Worm (Caenorhabditis elegans): ENCODE data around the gene T08D2.4.
"Not testable (repeated sequence)": the region's sequence is repeated elsewhere in the genome, so short reads cannot be mapped to it uniquely, and the experiment has no call there.

T08D2.4 gene

DNA sequence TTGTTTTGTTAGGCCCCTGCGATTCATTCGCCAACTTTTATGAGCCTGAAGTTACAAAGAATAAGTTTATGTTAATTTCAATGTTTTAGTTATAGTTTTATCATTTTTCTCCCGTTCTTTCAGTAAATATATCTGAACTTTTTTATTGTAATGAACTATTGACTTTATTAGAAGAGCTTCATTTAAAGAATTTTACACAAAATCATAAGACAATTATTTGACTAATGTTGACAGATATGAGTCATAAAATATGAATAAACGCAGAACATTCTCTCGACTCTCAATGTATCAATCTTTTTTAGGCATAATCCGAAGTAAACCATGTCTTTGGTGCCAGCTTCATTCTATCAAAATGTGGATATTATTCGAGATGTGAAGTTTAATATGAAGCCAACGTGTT is at the start of gene T08D2.4, which contains the start of gene T08D2.5:
Gene T08D2.4, plus strand, starts transcription at position 322 of the 400 bp plus-strand sequence.
Gene T08D2.5, plus strand, starts transcription at position 301 of the 400 bp plus-strand sequence.
- no peak for TF ChIP-seq ref-1 (GFP tag; conservative IDR thresholded peaks at IDR 0.05)

DNA sequence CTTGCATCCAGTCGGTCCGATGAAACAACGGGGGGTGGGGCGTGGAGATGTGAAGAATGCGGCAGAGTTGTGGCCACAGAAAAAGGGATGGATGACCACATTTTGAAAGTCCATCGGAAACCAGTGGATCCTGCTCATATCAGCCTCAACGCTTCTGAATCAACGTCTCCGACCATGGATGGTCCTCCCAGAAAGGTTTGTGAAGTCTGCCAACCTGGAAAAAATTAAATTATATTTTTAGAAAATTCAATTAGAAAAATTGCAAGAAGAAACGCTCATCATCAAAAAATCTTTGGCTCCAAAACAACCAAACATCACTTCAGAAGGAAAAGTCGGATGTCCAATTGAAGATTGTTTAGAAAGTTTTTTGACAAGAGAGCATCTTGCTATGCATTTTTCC is 36.0 kb upstream of the T08D2.4 start, which contains the start of gene Y73B3A.8:
Gene Y73B3A.8, minus strand, starts transcription at position 101 of the 400 bp plus-strand sequence.
- TF ChIP-seq flt-1 (GFP tag; IDR thresholded peaks at IDR 0.05) = no peak
- no peak for TF ChIP-seq klf-2 (GFP tag; conservative IDR thresholded peaks at IDR 0.05)
- TF ChIP-seq T22C8.4 (GFP tag; IDR thresholded peaks at IDR 0.05) = no peak
- TF ChIP-seq ztf-29 (GFP tag; IDR thresholded peaks at IDR 0.05) = no peak
- TF ChIP-seq tab-1 (GFP tag; IDR thresholded peaks at IDR 0.05) = no peak
- no peak for TF ChIP-seq cog-1 (tag; optimal IDR thresholded peaks at IDR 0.05)
- no peak for TF ChIP-seq med-1 (GFP tag; optimal IDR thresholded peaks at IDR 0.05; ENCODE audit: insufficient read depth)
- TF ChIP-seq ztf-23 (GFP tag; IDR thresholded peaks at IDR 0.05) = no peak
- no peak for TF ChIP-seq ref-1 (GFP tag; conservative IDR thresholded peaks at IDR 0.05)

DNA sequence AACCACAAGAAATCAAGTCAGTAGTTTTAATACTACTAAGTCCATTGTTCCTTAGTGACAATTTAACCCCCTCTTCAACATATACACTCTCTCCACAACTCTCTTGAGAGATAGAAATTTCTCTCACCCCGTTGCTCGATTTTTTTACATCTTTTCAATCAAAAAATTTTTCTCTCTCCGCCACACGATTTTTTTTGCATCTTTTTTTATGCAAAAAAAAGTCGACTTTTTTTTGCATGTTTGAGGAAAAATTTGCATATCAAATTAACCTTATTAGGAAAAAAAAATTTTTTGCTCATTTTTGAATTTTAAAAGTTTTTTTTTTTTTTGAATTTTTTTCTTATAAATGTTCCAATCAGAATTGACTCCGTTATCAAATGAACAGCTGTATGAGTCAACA is 30.4 kb upstream of the T08D2.4 start:
- TF ChIP-seq T22C8.4 (GFP tag; IDR thresholded peaks at IDR 0.05) = no peak
- no peak for TF ChIP-seq tab-1 (GFP tag; IDR thresholded peaks at IDR 0.05)
- TF ChIP-seq med-1 (GFP tag; optimal IDR thresholded peaks at IDR 0.05; ENCODE audit: insufficient read depth) = no peak
- no peak for TF ChIP-seq ref-1 (GFP tag; conservative IDR thresholded peaks at IDR 0.05)
- no peak for TF ChIP-seq cog-1 (tag; optimal IDR thresholded peaks at IDR 0.05)
- TF ChIP-seq flt-1 (GFP tag; IDR thresholded peaks at IDR 0.05) = no peak
- no peak for TF ChIP-seq ztf-29 (GFP tag; IDR thresholded peaks at IDR 0.05)
- no peak for TF ChIP-seq ztf-23 (GFP tag; IDR thresholded peaks at IDR 0.05)
- no peak for TF ChIP-seq klf-2 (GFP tag; conservative IDR thresholded peaks at IDR 0.05)

DNA sequence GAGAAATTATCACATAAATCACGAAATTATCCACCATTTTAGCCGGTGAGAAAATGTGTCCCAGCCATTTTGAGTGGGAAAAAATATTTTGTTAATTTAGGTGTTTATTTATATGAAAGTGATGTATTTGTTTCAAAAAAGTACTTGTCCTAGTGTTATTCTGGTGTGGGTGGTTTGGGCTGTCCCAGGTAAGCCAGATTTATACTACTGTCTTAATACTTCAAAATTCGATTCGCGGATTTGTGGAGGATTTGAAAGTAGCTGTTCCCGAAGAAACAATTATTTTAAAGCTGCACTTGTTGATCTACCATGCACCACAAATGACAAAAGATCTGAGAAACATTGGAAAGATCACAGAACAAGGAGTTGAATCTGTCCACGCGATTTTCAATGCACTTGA is 29.4 kb upstream of the T08D2.4 start, which contains the start of gene Y73B3A.11:
Gene Y73B3A.11, plus strand, starts transcription at position 301 of the 400 bp plus-strand sequence.
- no peak for TF ChIP-seq T22C8.4 (GFP tag; IDR thresholded peaks at IDR 0.05)
- TF ChIP-seq tab-1 (GFP tag; IDR thresholded peaks at IDR 0.05) = no peak
- TF ChIP-seq ztf-29 (GFP tag; IDR thresholded peaks at IDR 0.05) = no peak
- TF ChIP-seq klf-2 (GFP tag; conservative IDR thresholded peaks at IDR 0.05) = no peak
- TF ChIP-seq med-1 (GFP tag; optimal IDR thresholded peaks at IDR 0.05; ENCODE audit: insufficient read depth) = no peak

DNA sequence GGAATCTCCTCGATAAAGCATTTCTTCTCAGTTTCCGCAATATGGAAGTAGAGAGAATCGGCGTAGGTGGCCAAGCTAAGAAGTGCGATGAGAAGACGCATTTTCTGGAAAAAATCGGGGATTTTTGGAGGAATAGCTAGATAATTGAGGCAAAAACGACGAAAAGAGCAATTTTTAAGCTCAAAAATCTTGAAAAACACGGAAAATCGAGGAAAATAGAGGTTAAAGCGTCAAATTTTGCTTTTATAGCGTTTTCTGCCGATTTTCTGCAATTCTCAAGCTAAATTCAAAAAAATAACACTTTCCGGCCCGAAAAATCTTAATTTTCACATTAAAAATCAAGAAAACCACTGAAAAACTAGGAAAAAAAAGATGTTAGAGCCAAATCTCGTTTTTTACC is 14.2 kb upstream of the T08D2.4 start, which contains the start of gene tmed-12:
Gene tmed-12, minus strand, starts transcription at position 101 of the 400 bp plus-strand sequence.
- TF ChIP-seq klf-2 (GFP tag; conservative IDR thresholded peaks at IDR 0.05); tab-1 (GFP tag; IDR thresholded peaks at IDR 0.05); cog-1 (tag; optimal IDR thresholded peaks at IDR 0.05): not testable (repeated sequence)

DNA sequence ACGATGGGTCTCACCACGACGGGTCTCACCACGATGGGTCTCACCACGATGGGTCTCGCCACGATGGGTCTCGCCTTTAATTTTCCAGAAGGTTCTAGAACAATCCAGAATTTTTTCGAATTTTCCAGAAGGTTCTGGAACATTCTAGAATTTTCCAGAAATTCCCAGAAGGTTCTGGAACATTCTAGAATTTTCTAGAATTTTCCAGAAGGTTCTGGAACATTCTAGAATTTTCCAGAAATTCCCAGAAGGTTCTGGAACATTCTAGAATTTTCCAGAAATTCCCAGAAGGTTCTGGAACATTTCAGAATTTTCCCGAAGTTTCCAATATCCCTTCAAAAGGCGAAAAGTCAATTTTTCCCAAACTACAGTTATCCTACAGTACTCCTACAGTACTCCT is 7.6 kb upstream of the T08D2.4 start:
- TF ChIP-seq flt-1 (GFP tag; IDR thresholded peaks at IDR 0.05) = peak; percentile 72

DNA sequence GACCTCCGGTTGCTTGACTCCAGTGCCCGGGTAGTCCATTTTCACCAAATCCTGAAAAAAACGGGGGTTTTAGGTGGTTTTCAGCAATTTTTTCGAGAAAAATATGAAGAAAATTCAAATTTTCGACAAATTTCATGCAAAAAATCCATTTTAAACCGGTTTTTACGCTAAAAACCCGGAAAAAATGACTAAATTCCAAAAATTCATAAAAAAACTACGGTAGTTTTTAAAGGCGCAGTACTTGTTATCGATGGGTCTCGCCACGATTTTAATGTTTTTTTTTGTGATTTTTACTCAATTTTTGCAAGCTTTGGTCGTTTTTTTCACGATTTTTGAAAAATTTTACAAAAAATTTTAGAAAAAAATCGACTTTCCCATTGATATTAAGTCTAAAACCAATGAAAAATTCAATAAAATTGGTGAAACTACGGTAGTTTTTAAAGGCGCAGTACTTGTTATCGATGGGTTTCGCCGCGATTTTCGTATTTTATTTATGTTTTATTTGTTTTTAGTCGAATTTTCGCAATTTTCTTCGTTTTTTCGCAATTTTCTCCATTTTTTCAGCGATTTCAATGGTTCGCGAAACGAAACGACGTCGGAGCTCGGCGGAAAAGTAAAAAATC is 5.0 kb downstream of the T08D2.4 start, which contains the start of the genes T08D2.6 and chkr-1:
Gene T08D2.6, minus strand, starts transcription at position 51 of the 623 bp plus-strand sequence.
Gene chkr-1, plus strand, starts transcription at position 573 of the 623 bp plus-strand sequence.
- not testable (repeated sequence) for TF ChIP-seq ref-1 (GFP tag; conservative IDR thresholded peaks at IDR 0.05); ztf-29 (GFP tag; IDR thresholded peaks at IDR 0.05); tab-1 (GFP tag; IDR thresholded peaks at IDR 0.05)

DNA sequence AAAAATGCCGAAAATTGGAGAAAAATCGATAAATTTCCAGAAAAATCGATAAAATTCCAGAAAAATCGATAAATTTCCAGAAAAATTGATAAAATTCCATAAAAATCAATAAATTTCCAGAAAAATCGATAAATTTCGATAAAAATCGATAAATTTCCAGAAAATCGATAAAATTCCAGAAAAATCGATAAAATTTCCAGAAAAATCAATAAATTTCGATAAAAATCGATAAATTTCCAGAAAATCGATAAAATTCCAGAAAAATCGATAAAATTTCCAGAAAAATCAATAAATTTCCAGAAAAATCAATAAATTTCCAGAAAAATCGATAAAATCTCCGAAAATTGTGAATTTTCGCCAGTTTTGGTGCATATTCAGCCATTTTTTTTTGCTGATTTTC is 6.4 kb downstream of the T08D2.4 start:
- TF ChIP-seq T22C8.4 (GFP tag; IDR thresholded peaks at IDR 0.05) = peak; percentile 94

DNA sequence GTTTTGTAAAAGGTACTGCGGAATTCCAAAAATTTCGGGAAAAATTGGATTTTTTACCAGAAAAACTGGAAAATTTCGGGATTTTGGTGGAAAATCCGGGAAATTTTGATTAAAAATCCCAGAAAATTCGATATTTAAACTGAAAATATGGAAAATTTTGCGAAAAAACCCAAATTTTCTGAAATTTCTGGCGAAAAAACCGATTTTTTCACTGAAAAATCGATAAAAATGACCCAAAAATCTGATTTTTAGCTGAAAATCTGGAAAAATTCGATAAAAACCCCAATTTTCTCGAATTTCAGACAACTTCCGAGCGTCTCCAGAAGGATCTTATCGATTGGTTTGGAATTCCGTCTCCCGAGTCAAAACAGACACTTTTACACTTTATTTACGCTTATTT is 15.3 kb downstream of the T08D2.4 start, which contains the start of gene T08D2.8:
Gene T08D2.8, plus strand, starts transcription at position 301 of the 400 bp plus-strand sequence.
- TF ChIP-seq tab-1 (GFP tag; IDR thresholded peaks at IDR 0.05) = no peak
- no peak for TF ChIP-seq med-1 (GFP tag; optimal IDR thresholded peaks at IDR 0.05; ENCODE audit: insufficient read depth)
- TF ChIP-seq ztf-23 (GFP tag; IDR thresholded peaks at IDR 0.05) = no peak
- no peak for TF ChIP-seq ztf-29 (GFP tag; IDR thresholded peaks at IDR 0.05)
- no peak for TF ChIP-seq ref-1 (GFP tag; conservative IDR thresholded peaks at IDR 0.05)
- no peak for TF ChIP-seq flt-1 (GFP tag; IDR thresholded peaks at IDR 0.05)
- TF ChIP-seq klf-2 (GFP tag; conservative IDR thresholded peaks at IDR 0.05) = no peak
- no peak for TF ChIP-seq T22C8.4 (GFP tag; IDR thresholded peaks at IDR 0.05)
- no peak for TF ChIP-seq cog-1 (tag; optimal IDR thresholded peaks at IDR 0.05)

DNA sequence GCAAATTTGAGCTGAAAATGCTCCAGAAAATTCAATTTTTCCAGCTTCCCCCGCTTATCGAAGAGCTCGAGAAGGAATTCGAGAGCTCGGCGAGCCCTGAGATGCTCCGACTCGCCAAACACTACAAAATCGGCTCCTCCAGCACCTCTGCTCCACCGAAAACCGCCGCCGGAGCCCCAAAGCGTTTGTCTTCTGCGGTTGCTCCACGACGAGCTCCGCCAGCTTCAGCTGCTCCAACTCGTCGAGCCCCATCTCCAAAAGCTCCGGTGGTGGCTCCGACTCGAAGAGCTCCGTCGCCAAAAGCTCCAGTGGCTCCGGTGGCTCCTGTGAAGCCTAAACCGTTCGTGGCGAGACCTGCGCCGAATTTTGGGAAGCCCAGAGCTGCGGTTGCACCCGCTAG is 19.2 kb downstream of the T08D2.4 start:
- TF ChIP-seq T22C8.4 (GFP tag; IDR thresholded peaks at IDR 0.05) (no peak), ztf-23 (GFP tag; IDR thresholded peaks at IDR 0.05) (no peak), tab-1 (GFP tag; IDR thresholded peaks at IDR 0.05) (no peak)

DNA sequence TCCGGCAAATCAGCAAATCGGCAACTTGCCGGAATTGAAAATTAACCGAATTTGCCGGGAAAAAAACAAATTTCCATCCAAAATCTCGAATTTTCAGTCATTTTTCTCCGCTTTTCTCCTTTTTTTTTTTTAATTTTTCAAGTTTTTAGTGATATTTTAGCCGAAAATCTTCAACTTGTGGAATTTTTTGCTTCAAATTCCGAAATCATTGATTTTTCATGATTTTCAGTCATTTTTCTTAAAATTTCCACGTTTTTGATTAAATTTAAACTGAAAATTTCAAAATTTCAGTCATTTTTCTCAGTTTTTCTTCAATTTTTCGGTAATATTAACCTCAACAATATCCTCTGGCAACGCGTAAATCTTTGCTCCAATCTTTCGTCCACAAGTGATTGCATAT is 32.5 kb downstream of the T08D2.4 start, which contains the start of gene Y73B3B.3:
Gene Y73B3B.3, plus strand, starts transcription at position 301 of the 400 bp plus-strand sequence.
- TF ChIP-seq ref-1 (GFP tag; conservative IDR thresholded peaks at IDR 0.05); flt-1 (GFP tag; IDR thresholded peaks at IDR 0.05); cog-1 (tag; optimal IDR thresholded peaks at IDR 0.05): not testable (repeated sequence)
